Worm (Caenorhabditis elegans): ENCODE results near the gene srh-187.

The srh-187 gene

ce11 chrV:7339831-7340230 lies at the start of gene srh-187:
Gene srh-187 (minus strand): TSS chrV:7339931.
- TF ChIP-seq ref-1 (GFP tag; conservative IDR thresholded peaks at IDR 0.05): no peak

DNA sequence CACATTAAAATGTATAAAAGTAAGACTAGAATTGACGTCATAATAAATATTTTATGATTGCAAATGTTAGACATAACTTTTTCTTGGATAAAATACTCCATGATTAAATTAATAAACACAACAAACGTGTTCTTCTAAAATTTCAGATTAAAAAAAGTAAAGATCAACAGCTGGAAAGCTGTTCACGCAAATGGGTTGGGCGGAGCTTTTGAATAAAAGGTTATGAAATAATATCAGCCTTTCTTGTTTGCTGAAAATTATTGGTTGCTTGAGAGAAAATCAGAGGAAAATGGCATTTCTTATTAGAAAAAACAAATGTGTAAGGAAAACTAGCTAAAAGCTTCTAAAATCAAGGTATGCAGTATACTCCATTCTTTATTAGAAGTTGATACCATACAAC lies 48.0 kb upstream of the srh-187 start, which contains the start of gene C02H6.3:
Gene C02H6.3, minus strand, starts transcription at position 101 of the 400 bp plus-strand sequence.
- no peak for TF ChIP-seq ztf-23 (GFP tag; IDR thresholded peaks at IDR 0.05)
- TF ChIP-seq tab-1 (GFP tag; IDR thresholded peaks at IDR 0.05): no peak
- no peak for TF ChIP-seq cog-1 (tag; optimal IDR thresholded peaks at IDR 0.05)
- no peak for TF ChIP-seq ztf-29 (GFP tag; IDR thresholded peaks at IDR 0.05)
- no peak for TF ChIP-seq ref-1 (GFP tag; conservative IDR thresholded peaks at IDR 0.05)
- no peak for TF ChIP-seq T22C8.4 (GFP tag; IDR thresholded peaks at IDR 0.05)
- TF ChIP-seq flt-1 (GFP tag; IDR thresholded peaks at IDR 0.05): no peak
- TF ChIP-seq med-1 (GFP tag; optimal IDR thresholded peaks at IDR 0.05; ENCODE audit: insufficient read depth): no peak
- TF ChIP-seq klf-2 (GFP tag; conservative IDR thresholded peaks at IDR 0.05): no peak

DNA sequence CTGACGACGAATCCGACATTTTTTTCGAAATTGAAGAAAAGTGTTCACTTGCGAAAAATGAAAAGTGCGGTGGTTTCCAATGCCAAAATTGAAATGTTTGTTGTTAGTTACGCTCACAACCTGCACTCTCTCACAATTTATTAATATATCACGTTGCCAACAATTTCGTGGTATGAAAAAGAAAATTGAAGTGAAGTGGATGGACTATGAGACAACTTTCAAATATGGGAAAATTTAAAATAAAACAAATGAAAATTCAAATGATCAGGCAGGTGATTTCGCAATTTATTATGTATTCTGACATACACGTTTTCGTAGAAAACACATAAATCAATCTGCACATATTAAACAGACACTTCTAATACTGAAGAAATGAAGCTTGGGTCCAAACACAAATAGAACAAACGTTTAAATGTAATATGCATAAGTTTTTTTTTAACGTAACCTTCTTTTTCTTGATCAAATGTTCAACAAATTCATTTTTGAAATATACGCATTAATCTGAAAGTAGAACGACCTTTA lies 46.4 kb upstream of the srh-187 start, which contains the start of gene srp-6:
Gene srp-6, minus strand, starts transcription at position 51 of the 522 bp plus-strand sequence.
- no peak for TF ChIP-seq ztf-29 (GFP tag; IDR thresholded peaks at IDR 0.05)
- no peak for TF ChIP-seq ztf-23 (GFP tag; IDR thresholded peaks at IDR 0.05)
- TF ChIP-seq cog-1 (tag; optimal IDR thresholded peaks at IDR 0.05): no peak
- TF ChIP-seq T22C8.4 (GFP tag; IDR thresholded peaks at IDR 0.05): no peak
- no peak for TF ChIP-seq med-1 (GFP tag; optimal IDR thresholded peaks at IDR 0.05; ENCODE audit: insufficient read depth)
- TF ChIP-seq ref-1 (GFP tag; conservative IDR thresholded peaks at IDR 0.05): no peak
- no peak for TF ChIP-seq klf-2 (GFP tag; conservative IDR thresholded peaks at IDR 0.05)
- TF ChIP-seq flt-1 (GFP tag; IDR thresholded peaks at IDR 0.05): no peak
- TF ChIP-seq tab-1 (GFP tag; IDR thresholded peaks at IDR 0.05): no peak

ce11 chrV:7381008-7381407 lies 41.3 kb upstream of the srh-187 start, which contains the start of gene C03G6.17:
Gene C03G6.17 (minus strand): TSS chrV:7381108.
- TF ChIP-seq med-1 (GFP tag; optimal IDR thresholded peaks at IDR 0.05; ENCODE audit: insufficient read depth) (no peak), cog-1 (tag; optimal IDR thresholded peaks at IDR 0.05) (no peak), flt-1 (GFP tag; IDR thresholded peaks at IDR 0.05) (no peak), ref-1 (GFP tag; conservative IDR thresholded peaks at IDR 0.05) (no peak), ztf-29 (GFP tag; IDR thresholded peaks at IDR 0.05) (no peak), ztf-23 (GFP tag; IDR thresholded peaks at IDR 0.05) (no peak), tab-1 (GFP tag; IDR thresholded peaks at IDR 0.05) (no peak), T22C8.4 (GFP tag; IDR thresholded peaks at IDR 0.05) (no peak), klf-2 (GFP tag; conservative IDR thresholded peaks at IDR 0.05) (no peak)

DNA sequence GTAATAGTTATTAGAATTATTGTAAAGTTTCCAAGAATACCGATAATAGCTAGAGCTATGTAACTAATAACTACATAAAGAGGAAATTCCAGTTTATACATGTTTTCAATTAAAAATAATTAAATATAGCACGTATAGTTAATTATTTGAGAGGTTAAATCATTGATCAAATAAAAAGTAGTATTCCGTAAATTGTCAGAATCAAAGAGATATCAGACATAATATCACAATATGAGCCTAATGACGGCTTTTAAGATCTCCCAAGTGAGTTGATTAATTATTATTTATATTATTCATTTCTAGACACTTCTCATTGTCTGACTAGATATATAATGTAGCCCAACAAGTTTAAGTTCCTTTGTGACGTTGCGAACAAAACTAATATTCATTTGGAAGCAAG lies 39.7 kb upstream of the srh-187 start, which contains the start of gene srsx-24:
Gene srsx-24, minus strand, starts transcription at position 101 of the 400 bp plus-strand sequence.
- no peak for TF ChIP-seq klf-2 (GFP tag; conservative IDR thresholded peaks at IDR 0.05)
- no peak for TF ChIP-seq ref-1 (GFP tag; conservative IDR thresholded peaks at IDR 0.05)
- no peak for TF ChIP-seq ztf-29 (GFP tag; IDR thresholded peaks at IDR 0.05)
- no peak for TF ChIP-seq med-1 (GFP tag; optimal IDR thresholded peaks at IDR 0.05; ENCODE audit: insufficient read depth)
- no peak for TF ChIP-seq T22C8.4 (GFP tag; IDR thresholded peaks at IDR 0.05)
- no peak for TF ChIP-seq cog-1 (tag; optimal IDR thresholded peaks at IDR 0.05)
- no peak for TF ChIP-seq tab-1 (GFP tag; IDR thresholded peaks at IDR 0.05)
- TF ChIP-seq ztf-23 (GFP tag; IDR thresholded peaks at IDR 0.05): no peak
- TF ChIP-seq flt-1 (GFP tag; IDR thresholded peaks at IDR 0.05): no peak

DNA sequence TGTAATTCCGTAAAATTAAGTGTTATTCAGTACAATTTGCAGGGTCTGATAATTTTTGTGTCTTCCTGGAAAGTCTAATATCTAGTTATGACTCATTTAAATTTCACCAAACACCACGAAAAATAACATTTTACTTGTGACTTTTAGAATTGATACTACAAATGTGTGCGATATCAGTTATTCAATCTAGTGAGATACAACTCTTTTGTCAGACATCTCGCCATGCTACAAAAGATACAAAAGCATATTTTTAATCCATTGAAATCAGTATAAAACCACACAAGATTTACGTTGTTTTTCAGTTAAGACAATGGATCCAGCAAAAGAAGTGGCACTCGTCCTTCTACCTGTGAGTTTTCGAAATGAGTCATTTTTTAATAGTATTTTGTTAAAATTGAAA lies 34.4 kb upstream of the srh-187 start, which contains the start of gene srx-56:
Gene srx-56, plus strand, starts transcription at position 301 of the 400 bp plus-strand sequence.
- no peak for TF ChIP-seq T22C8.4 (GFP tag; IDR thresholded peaks at IDR 0.05)
- no peak for TF ChIP-seq ztf-23 (GFP tag; IDR thresholded peaks at IDR 0.05)
- TF ChIP-seq cog-1 (tag; optimal IDR thresholded peaks at IDR 0.05): no peak
- TF ChIP-seq ref-1 (GFP tag; conservative IDR thresholded peaks at IDR 0.05): no peak
- TF ChIP-seq med-1 (GFP tag; optimal IDR thresholded peaks at IDR 0.05; ENCODE audit: insufficient read depth): no peak
- TF ChIP-seq tab-1 (GFP tag; IDR thresholded peaks at IDR 0.05): no peak
- TF ChIP-seq flt-1 (GFP tag; IDR thresholded peaks at IDR 0.05): no peak
- no peak for TF ChIP-seq ztf-29 (GFP tag; IDR thresholded peaks at IDR 0.05)
- TF ChIP-seq klf-2 (GFP tag; conservative IDR thresholded peaks at IDR 0.05): no peak

DNA sequence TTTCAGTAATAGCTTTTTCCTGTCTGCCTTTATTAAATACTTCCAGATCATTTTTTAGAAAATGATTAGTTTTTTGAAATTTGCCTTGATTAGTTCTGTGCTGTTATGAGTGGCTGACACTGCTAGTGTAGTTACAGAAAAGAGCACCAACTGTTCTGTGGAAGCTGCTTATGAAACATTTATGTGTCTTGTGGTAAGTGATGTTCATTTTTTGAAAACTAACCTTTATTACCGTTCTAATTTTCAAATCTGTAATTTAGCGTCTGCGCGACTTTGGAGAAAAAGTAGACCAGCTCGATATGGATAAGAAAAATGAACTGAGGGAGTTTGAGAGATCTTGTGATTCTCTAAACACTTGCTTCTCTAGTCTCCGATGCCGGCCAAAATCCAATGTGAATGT lies 29.8 kb upstream of the srh-187 start, which contains the start of gene srj-14:
Gene srj-14, plus strand, starts transcription at position 131 of the 400 bp plus-strand sequence.
- no peak for TF ChIP-seq med-1 (GFP tag; optimal IDR thresholded peaks at IDR 0.05; ENCODE audit: insufficient read depth)

ce11 chrV:7364951-7365350 lies 25.2 kb upstream of the srh-187 start, which contains the start of gene exc-13:
Gene exc-13 (plus strand): TSS chrV:7365251.
- no peak for TF ChIP-seq flt-1 (GFP tag; IDR thresholded peaks at IDR 0.05)
- TF ChIP-seq klf-2 (GFP tag; conservative IDR thresholded peaks at IDR 0.05): no peak
- TF ChIP-seq tab-1 (GFP tag; IDR thresholded peaks at IDR 0.05): no peak
- no peak for TF ChIP-seq cog-1 (tag; optimal IDR thresholded peaks at IDR 0.05)
- no peak for TF ChIP-seq T22C8.4 (GFP tag; IDR thresholded peaks at IDR 0.05)
- no peak for TF ChIP-seq ztf-29 (GFP tag; IDR thresholded peaks at IDR 0.05)
- no peak for TF ChIP-seq med-1 (GFP tag; optimal IDR thresholded peaks at IDR 0.05; ENCODE audit: insufficient read depth)
- TF ChIP-seq ztf-23 (GFP tag; IDR thresholded peaks at IDR 0.05): no peak
- no peak for TF ChIP-seq ref-1 (GFP tag; conservative IDR thresholded peaks at IDR 0.05)

- no peak for TF ChIP-seq ztf-29 (GFP tag; IDR thresholded peaks at IDR 0.05)
- no peak for TF ChIP-seq cog-1 (tag; optimal IDR thresholded peaks at IDR 0.05)
- no peak for TF ChIP-seq klf-2 (GFP tag; conservative IDR thresholded peaks at IDR 0.05)
- TF ChIP-seq ref-1 (GFP tag; conservative IDR thresholded peaks at IDR 0.05): no peak
- TF ChIP-seq flt-1 (GFP tag; IDR thresholded peaks at IDR 0.05): no peak
- no peak for TF ChIP-seq med-1 (GFP tag; optimal IDR thresholded peaks at IDR 0.05; ENCODE audit: insufficient read depth)
- TF ChIP-seq T22C8.4 (GFP tag; IDR thresholded peaks at IDR 0.05): no peak
- TF ChIP-seq ztf-23 (GFP tag; IDR thresholded peaks at IDR 0.05): no peak
- no peak for TF ChIP-seq tab-1 (GFP tag; IDR thresholded peaks at IDR 0.05)
These were observed 24.3 kb upstream of the srh-187 start, which contains the start of gene cyp-35A2 for ce11 chrV:7364059-7364458. Gene cyp-35A2 (minus strand): TSS chrV:7364182.

- TF ChIP-seq med-1 (GFP tag; optimal IDR thresholded peaks at IDR 0.05; ENCODE audit: insufficient read depth) (no peak), ref-1 (GFP tag; conservative IDR thresholded peaks at IDR 0.05) (no peak), flt-1 (GFP tag; IDR thresholded peaks at IDR 0.05) (no peak), ztf-29 (GFP tag; IDR thresholded peaks at IDR 0.05) (no peak), klf-2 (GFP tag; conservative IDR thresholded peaks at IDR 0.05) (no peak), tab-1 (GFP tag; IDR thresholded peaks at IDR 0.05) (no peak), ztf-23 (GFP tag; IDR thresholded peaks at IDR 0.05) (no peak), T22C8.4 (GFP tag; IDR thresholded peaks at IDR 0.05) (no peak), cog-1 (tag; optimal IDR thresholded peaks at IDR 0.05) (no peak)
These were observed 21.9 kb upstream of the srh-187 start, which contains the start of gene cyp-35A1 for ce11 chrV:7361673-7362072. Gene cyp-35A1 (minus strand): TSS chrV:7361773.

Data from whole organism, midembryonic.